Worm (Caenorhabditis elegans): ENCODE measurements around the gene K10C2.14.

- TF ChIP-seq W03F9.2 (tag; optimal IDR thresholded peaks at IDR 0.05), result no peak
- no peak for TF ChIP-seq dao-5 (tag; optimal IDR thresholded peaks at IDR 0.05)
- TF ChIP-seq him-1 (tag; optimal IDR thresholded peaks at IDR 0.05), result no peak
Observed at ce11 chrX:6407805-6408204, 32.6 kb downstream of the K10C2.14 start.
